Fruit fly (Drosophila melanogaster): Measurements from ENCODE around the gene salm.

The salm gene

dm6 chr2L:11399482-11400136 is 45.8 kb downstream of the salm start (continued):
- peak; percentile 73 for TF ChIP-seq pdm3 (GFP tag; optimal IDR thresholded peaks at IDR 0.05)
- TF ChIP-seq OdsH (GFP tag; optimal IDR thresholded peaks at IDR 0.05) = peak; percentile 71

DNA sequence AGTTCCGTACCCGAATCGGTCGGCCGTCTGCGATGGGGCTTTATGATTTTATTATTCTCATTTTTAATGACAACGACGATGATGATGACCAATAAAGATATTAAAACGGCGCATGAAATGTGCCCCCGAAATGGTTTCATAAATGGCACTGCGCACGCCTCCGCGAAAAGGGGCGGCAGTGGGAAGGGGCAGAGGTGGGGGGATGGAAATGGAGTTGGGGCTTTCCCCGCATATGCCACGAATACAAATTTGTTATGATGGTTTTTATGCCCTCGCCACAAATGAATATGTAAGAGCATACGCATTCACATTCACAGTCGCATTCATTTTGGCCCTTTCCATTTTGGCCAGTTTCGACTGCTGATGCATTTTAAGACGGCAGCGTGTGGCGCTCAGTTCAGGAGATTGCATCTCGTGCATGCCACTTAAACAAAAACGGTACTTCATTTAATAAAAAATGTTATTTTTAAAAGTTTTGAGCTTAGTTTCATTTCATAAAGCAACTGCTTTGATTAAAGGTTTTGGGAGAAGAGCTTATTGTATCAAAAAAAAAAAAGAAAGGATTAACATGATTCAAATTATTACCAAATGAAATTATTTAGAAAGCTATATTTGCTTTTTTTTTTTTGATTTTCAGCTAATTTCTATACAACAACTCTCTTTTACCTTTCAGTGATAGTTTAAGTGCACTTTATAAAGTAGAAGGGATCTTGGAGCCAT is 49.1 kb downstream of the salm start:
- TF ChIP-seq Hr39 (GFP tag; optimal IDR thresholded peaks at IDR 0.05) (peak; percentile 40), lz (GFP tag; optimal IDR thresholded peaks at IDR 0.05) (peak; percentile 36), CG6808 (GFP tag; optimal IDR thresholded peaks at IDR 0.05) (peak; percentile 27), vri (GFP tag; optimal IDR thresholded peaks at IDR 0.05) (no peak), Sox102F (GFP tag; optimal IDR thresholded peaks at IDR 0.05) (peak; percentile 27), CG6792 (GFP tag; optimal IDR thresholded peaks at IDR 0.05) (peak; percentile 21), Sox15 (GFP tag; optimal IDR thresholded peaks at IDR 0.05) (peak; percentile 14), CG10631 (GFP tag; optimal IDR thresholded peaks at IDR 0.05) (peak; percentile 38), spab (GFP tag; optimal IDR thresholded peaks at IDR 0.05) (peak; percentile 24), dac (GFP tag; optimal IDR thresholded peaks at IDR 0.05) (no peak), cyc (GFP tag; optimal IDR thresholded peaks at IDR 0.05) (peak; percentile 35), Sox14 (GFP tag; optimal IDR thresholded peaks at IDR 0.05) (peak; percentile 21), acj6 (GFP tag; optimal IDR thresholded peaks at IDR 0.05) (peak; percentile 39), ss (GFP tag; optimal IDR thresholded peaks at IDR 0.05) (peak in 1 of 2 experiments; percentile 43), dsx (GFP tag; optimal IDR thresholded peaks at IDR 0.05; ENCODE audit: poor library complexity, severe bottlenecking) (no peak), pdm3 (GFP tag; optimal IDR thresholded peaks at IDR 0.05) (peak; percentile 20), Ets96B (tag; optimal IDR thresholded peaks at IDR 0.05) (peak; percentile 18), CG34406 (GFP tag; optimal IDR thresholded peaks at IDR 0.05) (peak; percentile 39), Hr4 (GFP tag; optimal IDR thresholded peaks at IDR 0.05) (no peak), OdsH (GFP tag; optimal IDR thresholded peaks at IDR 0.05) (peak; percentile 30), CG31627 (GFP tag; optimal IDR thresholded peaks at IDR 0.05) (peak; percentile 48), esn (GFP tag; optimal IDR thresholded peaks at IDR 0.05) (peak; percentile 60), CG3919 (GFP tag; optimal IDR thresholded peaks at IDR 0.05) (peak; percentile 19), Met (GFP tag; optimal IDR thresholded peaks at IDR 0.05) (peak; percentile 52), CG11902 (GFP tag; optimal IDR thresholded peaks at IDR 0.05) (peak; percentile 42), salr (GFP tag; optimal IDR thresholded peaks at IDR 0.05) (peak in 1 of 2 experiments; percentile 62), CG8632 (GFP tag; optimal IDR thresholded peaks at IDR 0.05) (peak; percentile 44), CG3032 (tag; optimal IDR thresholded peaks at IDR 0.05) (peak; percentile 41), topi (GFP tag; optimal IDR thresholded peaks at IDR 0.05) (peak; percentile 61), CG10669 (GFP tag; optimal IDR thresholded peaks at IDR 0.05) (peak; percentile 39), Gug (GFP tag; IDR thresholded peaks at IDR 0.05) (no peak), fd59A (GFP tag; optimal IDR thresholded peaks at IDR 0.05) (peak; percentile 8), Smox (GFP tag; optimal IDR thresholded peaks at IDR 0.05) (peak; percentile 49), Ets21C (GFP tag; optimal IDR thresholded peaks at IDR 0.05) (peak; percentile 10), CG32006 (GFP tag; optimal IDR thresholded peaks at IDR 0.05) (no peak), CG8319 (GFP tag; optimal IDR thresholded peaks at IDR 0.05) (no peak), CG6276 (GFP tag; optimal IDR thresholded peaks at IDR 0.05) (no peak), svp (GFP tag) (peak; percentile 84), CG7368 (GFP tag; optimal IDR thresholded peaks at IDR 0.05) (no peak), Eip78C (GFP tag) (peak; percentile 83), fkh (GFP tag; optimal IDR thresholded peaks at IDR 0.05) (no peak), achi (GFP tag; optimal IDR thresholded peaks at IDR 0.05) (no peak)
